Worm (Caenorhabditis elegans) whole organism, L4 larva: ENCODE measurements around the gene C03A3.2.

Experiments
- D1046.2 ChIP-seq: fragments of 200-800 bp; sonication (Bioruptor generic); IDR thresholded peaks from 2 replicates; pipeline ENCODE4 v1.3.6; 2022; ENCODE audit warnings: missing genetic modification characterization, missing compliant biosample characterization
- F37D6.2 ChIP-seq: sonication (generic microtip); optimal IDR thresholded peaks from 2 replicates; lab custom pipeline; 2016; ENCODE audit warnings: mild to moderate bottlenecking, missing genetic modification characterization, missing compliant biosample characterization
- Y5F2A.4 ChIP-seq: fragments of 200-800 bp; sonication (Bioruptor generic); optimal IDR thresholded peaks from 2 replicates; lab custom pipeline; 2018; ENCODE audit warnings: mild to moderate bottlenecking, missing genetic modification characterization, missing compliant biosample characterization
- aha-1 ChIP-seq: fragments of 150-350 bp; peaks from one replicate; lab custom pipeline; 2014; ENCODE audit warnings: missing biosample characterization, missing genetic modification characterization
- ceh-20 ChIP-seq: fragments of 200-800 bp; sonication (Bioruptor generic); IDR thresholded peaks from 2 replicates; pipeline ENCODE4 v1.3.6; 2022; ENCODE audit warnings: missing genetic modification reagents, missing genetic modification characterization, missing compliant biosample characterization
- ces-1 ChIP-seq: fragments of 150-350 bp; sonication (generic microtip); optimal IDR thresholded peaks from 4 replicates; lab custom pipeline; 2014; ENCODE audit warnings: missing biosample characterization, missing genetic modification reagents, missing genetic modification characterization
- cey-2 ChIP-seq: sonication (generic microtip); optimal IDR thresholded peaks from 3 replicates; lab custom pipeline; 2017; ENCODE audit warnings: missing genetic modification characterization, mild to moderate bottlenecking, missing compliant biosample characterization, antibody characterized with exemption, borderline replicate concordance; ENCODE audit not compliant: insufficient read depth
- daf-12 ChIP-seq: fragments of 150-350 bp; optimal IDR thresholded peaks from 2 replicates; lab custom pipeline; 2014; ENCODE audit warnings: missing biosample characterization, missing genetic modification reagents, missing genetic modification characterization
- daf-16 ChIP-seq, 3 experiments: sonication (generic microtip); optimal IDR thresholded peaks; 2 replicates each; lab custom pipeline; 2016 to 2017; ENCODE audit warnings: missing genetic modification characterization in 3 of 3, missing genetic modification reagents in 3 of 3, mild to moderate bottlenecking in 2 of 3, missing compliant biosample characterization in 2 of 3, missing biosample characterization in 1 of 3, moderate library complexity in 1 of 3
- dmd-6 ChIP-seq: fragments of 200-800 bp; sonication (Bioruptor generic); IDR thresholded peaks from 2 replicates; pipeline ENCODE4 v1.3.6; 2022; ENCODE audit warnings: missing genetic modification reagents, missing genetic modification characterization, missing compliant biosample characterization
- dmd-8 ChIP-seq: fragments of 200-800 bp; sonication (Bioruptor generic); IDR thresholded peaks from 2 replicates; pipeline ENCODE4 v1.3.6; 2022; ENCODE audit warnings: missing genetic modification characterization, missing compliant biosample characterization
- dmd-9 ChIP-seq: fragments of 200-800 bp; sonication (Bioruptor generic); IDR thresholded peaks from 2 replicates; pipeline ENCODE4 v1.3.6; 2022; ENCODE audit warnings: missing genetic modification reagents, missing genetic modification characterization, missing compliant biosample characterization
- dpl-1 ChIP-seq: fragments of 150-350 bp; optimal IDR thresholded peaks from 2 replicates; lab custom pipeline; 2014; ENCODE audit warnings: missing biosample characterization, missing genetic modification reagents, missing genetic modification characterization
- dve-1 ChIP-seq: sonication (generic microtip); optimal IDR thresholded peaks from 2 replicates; lab custom pipeline; 2017; ENCODE audit warnings: antibody characterized with exemption, mild to moderate bottlenecking, missing genetic modification characterization, missing compliant biosample characterization; ENCODE audit not compliant: insufficient read depth
- fkh-10 ChIP-seq: fragments of 150-350 bp; optimal IDR thresholded peaks from 2 replicates; lab custom pipeline; 2014; ENCODE audit warnings: missing biosample characterization, missing genetic modification reagents, missing genetic modification characterization
- fos-1 ChIP-seq: fragments of 150-350 bp; optimal IDR thresholded peaks from 2 replicates; lab custom pipeline; 2014; ENCODE audit warnings: missing biosample characterization, missing genetic modification characterization
- hlh-11 ChIP-seq: fragments of 200-800 bp; sonication (Bioruptor generic); optimal IDR thresholded peaks from 2 replicates; lab custom pipeline; 2018; ENCODE audit warnings: mild to moderate bottlenecking, missing genetic modification characterization, missing compliant biosample characterization
- hlh-30 ChIP-seq: sonication (generic microtip); optimal IDR thresholded peaks from 2 replicates; lab custom pipeline; 2017; ENCODE audit warnings: antibody characterized with exemption, mild to moderate bottlenecking, missing genetic modification characterization, missing compliant biosample characterization; ENCODE audit not compliant: insufficient read depth
- hmg-1.1 ChIP-seq: fragments of 200-800 bp; sonication (Bioruptor generic); IDR thresholded peaks from 2 replicates; pipeline ENCODE4 v1.3.6; 2022; ENCODE audit warnings: missing genetic modification reagents, missing genetic modification characterization, missing compliant biosample characterization
- jun-1 ChIP-seq: fragments of 150-350 bp; optimal IDR thresholded peaks from 2 replicates; lab custom pipeline; 2014; ENCODE audit warnings: missing biosample characterization, missing genetic modification reagents, missing genetic modification characterization
- lin-1 ChIP-seq: fragments of 200-800 bp; sonication (Bioruptor generic); IDR thresholded peaks from 2 replicates; pipeline ENCODE4 v1.3.6; 2022; ENCODE audit warnings: missing genetic modification reagents, missing genetic modification characterization, missing compliant biosample characterization
- madf-5 ChIP-seq, 2 experiments: fragments of 200-800 bp; sonication (Bioruptor generic); IDR thresholded peaks; 2 replicates each; pipeline ENCODE4 v1.3.6; 2022; ENCODE audit warnings: missing compliant biosample characterization in 2 of 2, missing genetic modification characterization in 2 of 2
- mep-1 ChIP-seq: fragments of 150-350 bp; sonication (generic microtip); optimal IDR thresholded peaks from 3 replicates; lab custom pipeline; 2014; ENCODE audit warnings: missing biosample characterization, missing genetic modification characterization
- mxl-3 ChIP-seq: fragments of 200-800 bp; sonication (Bioruptor generic); optimal IDR thresholded peaks from 2 replicates; lab custom pipeline; 2018; ENCODE audit warnings: mild to moderate bottlenecking, missing genetic modification characterization, missing compliant biosample characterization
- nhr-102 ChIP-seq: sonication (generic microtip); optimal IDR thresholded peaks from 2 replicates; lab custom pipeline; 2016; ENCODE audit warnings: mild to moderate bottlenecking, missing genetic modification characterization, moderate library complexity, missing compliant biosample characterization
- nhr-11 ChIP-seq: fragments of 150-350 bp; optimal IDR thresholded peaks from 2 replicates; lab custom pipeline; 2014; ENCODE audit warnings: missing biosample characterization, missing genetic modification characterization
- nhr-28 ChIP-seq: fragments of 150-350 bp; optimal IDR thresholded peaks from 2 replicates; lab custom pipeline; 2014; ENCODE audit warnings: missing biosample characterization, missing genetic modification characterization
- nhr-41 ChIP-seq: fragments of 200-800 bp; sonication (Bioruptor generic); IDR thresholded peaks from 2 replicates; pipeline ENCODE4 v1.3.6; 2022; ENCODE audit warnings: missing genetic modification reagents, missing genetic modification characterization, missing compliant biosample characterization
- nhr-76 ChIP-seq: fragments of 150-350 bp; optimal IDR thresholded peaks from 2 replicates; lab custom pipeline; 2014; ENCODE audit warnings: missing biosample characterization, missing genetic modification characterization
- nhr-77 ChIP-seq: fragments of 150-350 bp; optimal IDR thresholded peaks from 2 replicates; lab custom pipeline; 2014; ENCODE audit warnings: missing biosample characterization, missing genetic modification characterization
- pha-4 ChIP-seq, 2 experiments: fragments of 150-350 bp in 1 of 2; fragments of 200-800 bp in 1 of 2; sonication (Bioruptor generic) in 1 of 2; IDR thresholded peaks in 1 of 2; optimal IDR thresholded peaks in 1 of 2; 2 replicates each; pipeline versions ENCODE4 v1.3.6 to Lab custom; 2014 to 2022; ENCODE audit warnings: missing genetic modification characterization in 2 of 2, missing genetic modification reagents in 2 of 2, missing biosample characterization in 1 of 2, missing compliant biosample characterization in 1 of 2
- php-3 ChIP-seq: fragments of 200-800 bp; sonication (Bioruptor generic); IDR thresholded peaks from 2 replicates; pipeline ENCODE4 v1.3.6; 2022; ENCODE audit warnings: missing genetic modification reagents, missing genetic modification characterization, missing compliant biosample characterization
- pqm-1 ChIP-seq: sonication (generic microtip); optimal IDR thresholded peaks from 2 replicates; lab custom pipeline; 2017; ENCODE audit warnings: missing biosample characterization, missing genetic modification characterization
- rbr-2 ChIP-seq: sonication (generic microtip); optimal IDR thresholded peaks from 2 replicates; lab custom pipeline; 2016; ENCODE audit warnings: missing genotype, missing genetic modification characterization, missing compliant biosample characterization
- sdz-12 ChIP-seq: fragments of 200-800 bp; sonication (Bioruptor generic); optimal IDR thresholded peaks from 2 replicates; lab custom pipeline; 2018; ENCODE audit warnings: mild to moderate bottlenecking, missing genetic modification characterization, missing compliant biosample characterization
- snpc-4 ChIP-seq: fragments of 150-350 bp; optimal IDR thresholded peaks from 2 replicates; lab custom pipeline; 2014; ENCODE audit warnings: missing biosample characterization, missing genetic modification characterization
- tra-1 ChIP-seq: fragments of 200-800 bp; sonication (Bioruptor generic); IDR thresholded peaks from 2 replicates; pipeline ENCODE4 v1.3.6; 2022; ENCODE audit warnings: missing genetic modification reagents, missing genetic modification characterization, missing compliant biosample characterization
- unc-62 ChIP-seq, 3 experiments: fragments of 150-350 bp in 1 of 3; sonication (generic microtip); optimal IDR thresholded peaks in 2 of 3; peaks in 1 of 3; 1 replicate in 1 of 3; 2 replicates in 2 of 3; lab custom pipeline; 2014 to 2017; ENCODE audit warnings: missing biosample characterization in 3 of 3, missing genetic modification characterization in 3 of 3, missing genetic modification reagents in 3 of 3, missing genotype in 1 of 3
- zip-11 ChIP-seq: fragments of 200-800 bp; sonication (Bioruptor generic); IDR thresholded peaks from 2 replicates; pipeline ENCODE4 v1.3.6; 2022; ENCODE audit warnings: missing genetic modification characterization, missing compliant biosample characterization
- zip-2 ChIP-seq: fragments of 150-350 bp; optimal IDR thresholded peaks from 2 replicates; lab custom pipeline; 2014; ENCODE audit warnings: missing biosample characterization, missing genetic modification characterization

C03A3.2 gene

ce11 chrX:11257071-11257470 lies 5.6 kb upstream of the C03A3.2 start, which contains the start of gene C03A3.1 (continued):
- TF ChIP-seq hmg-1.1 (GFP tag; lab: Robert Waterston, UW) (peak; percentile 51; the same call in 1 of the 2 replicates), hlh-30 (tag; lab: Kevin White, UChicago) (peak; percentile 17), rbr-2 (tag; lab: Kevin White, UChicago) (peak; percentile 48), php-3 (no peak), madf-5 (GFP tag; IDR thresholded peaks at IDR 0.05; lab: Robert Waterston, UW) (no peak), jun-1 (no peak), ces-1 (GFP tag; lab: Kevin White, UChicago) (no peak), zip-11 (no peak), daf-12 (no peak), nhr-102 (tag; lab: Kevin White, UChicago) (no peak), snpc-4 (tag; lab: Kevin White, UChicago) (no peak), sdz-12 (GFP tag; lab: Kevin White, UChicago) (no peak), hlh-11 (no peak), nhr-28 (no peak), nhr-41 (GFP tag; lab: Robert Waterston, UW) (no peak), dpl-1 (GFP tag; lab: Kevin White, UChicago) (no peak), F37D6.2 (tag; lab: Kevin White, UChicago) (no peak), D1046.2 (GFP tag; lab: Robert Waterston, UW) (no peak), cey-2 (tag; lab: Kevin White, UChicago) (no peak)
- TF ChIP-seq, all 104 proteins: peak for 6

- TF ChIP-seq dmd-6 (peak; percentile 78), pqm-1 (tag; lab: Kevin White, UChicago) (peak; percentile 83), nhr-77 (tag; lab: Kevin White, UChicago) (peak; percentile 27), nhr-28 (peak; percentile 75), daf-16 (GFP tag; optimal IDR thresholded peaks at IDR 0.05; lab: Kevin White, UChicago) (no peak), daf-16 (tag; optimal IDR thresholded peaks at IDR 0.05; lab: Kevin White, UChicago) (peak; percentile 95), rbr-2 (tag; lab: Kevin White, UChicago) (no peak), Y5F2A.4 (GFP tag; lab: Kevin White, UChicago) (no peak), mxl-3 (GFP tag; lab: Kevin White, UChicago) (peak; percentile 60), php-3 (peak; percentile 48; the same call in 1 of the 2 replicates), dve-1 (tag; lab: Kevin White, UChicago) (peak; percentile 55), hlh-11 (peak; percentile 69), nhr-76 (tag; lab: Kevin White, UChicago) (no peak)
Observed at ce11 chrX:11264715-11265114, 2.1 kb downstream of the C03A3.2 start.

ce11 chrX:11266711-11267110 lies 4.1 kb downstream of the C03A3.2 start, which contains the start of gene C03A3.9:
C03A3.9 (plus strand) TSS chrX:11267011.
- TF ChIP-seq nhr-11 (tag; lab: Kevin White, UChicago) (no peak), fkh-10 (GFP tag; lab: Kevin White, UChicago) (no peak), lin-1 (GFP tag; lab: Robert Waterston, UW) (no peak), Y5F2A.4 (GFP tag; lab: Kevin White, UChicago) (no peak), pha-4 (GFP tag; IDR thresholded peaks at IDR 0.05; lab: Robert Waterston, UW) (no peak), pha-4 (tag; optimal IDR thresholded peaks at IDR 0.05; lab: Kevin White, UChicago) (no peak), dmd-9 (no peak), ceh-20 (GFP tag; lab: Robert Waterston, UW) (no peak), aha-1 (no peak), tra-1 (GFP tag; lab: Robert Waterston, UW) (no peak), dmd-8 (GFP tag; lab: Robert Waterston, UW) (no peak), cey-2 (tag; lab: Kevin White, UChicago) (no peak), mep-1 (tag; lab: Kevin White, UChicago) (no peak), fos-1 (no peak), unc-62 (GFP tag; optimal IDR thresholded peaks at IDR 0.05 in 1 of 2; lab: Kevin White, UChicago) (no peak), unc-62 (tag; optimal IDR thresholded peaks at IDR 0.05; lab: Kevin White, UChicago) (no peak), zip-2 (tag; lab: Kevin White, UChicago) (no peak)
